Worm (Caenorhabditis elegans) whole organism, L3 larva: ENCODE data around the gene sel-8.

ENCODE experiments used
- R02D3.7 ChIP-seq: fragments of 150-350 bp; optimal IDR thresholded peaks from 2 replicates; lab custom pipeline; 2014; ENCODE audit warnings: missing biosample characterization, missing genetic modification characterization
- ZK546.5 ChIP-seq: sonication (generic microtip); optimal IDR thresholded peaks from 2 replicates; lab custom pipeline; 2017; ENCODE audit warnings: missing biosample characterization, missing genetic modification characterization
- aly-2 ChIP-seq: fragments of 150-350 bp; optimal IDR thresholded peaks from 2 replicates; lab custom pipeline; 2014; ENCODE audit warnings: missing biosample characterization, missing genetic modification characterization
- ama-1 ChIP-seq: fragments of 150-350 bp; optimal IDR thresholded peaks from 2 replicates; lab custom pipeline; 2018
- ceh-28 ChIP-seq: fragments of 150-350 bp; optimal IDR thresholded peaks from 2 replicates; lab custom pipeline; 2014; ENCODE audit warnings: missing biosample characterization, missing genetic modification reagents, missing genetic modification characterization
- ceh-82 ChIP-seq: fragments of 150-350 bp; optimal IDR thresholded peaks from 2 replicates; lab custom pipeline; 2014; ENCODE audit warnings: missing biosample characterization, missing genetic modification characterization
- ceh-9 ChIP-seq: sonication (generic microtip); optimal IDR thresholded peaks from 2 replicates; lab custom pipeline; 2018; ENCODE audit warnings: missing biosample characterization, missing genetic modification characterization
- daf-12 ChIP-seq: fragments of 150-350 bp; optimal IDR thresholded peaks from 2 replicates; lab custom pipeline; 2014; ENCODE audit warnings: missing biosample characterization, missing genetic modification reagents, missing genetic modification characterization
- elt-2 ChIP-seq: sonication (generic microtip); optimal IDR thresholded peaks from 2 replicates; lab custom pipeline; 2016; ENCODE audit warnings: missing genetic modification reagents, mild to moderate bottlenecking, missing genetic modification characterization, missing compliant biosample characterization
- elt-3 ChIP-seq, 3 experiments: fragments of 150-350 bp in 1 of 3; sonication (generic microtip) in 2 of 3; optimal IDR thresholded peaks; 2 replicates in 2 of 3; 4 replicates in 1 of 3; lab custom pipeline; 2014 to 2017; ENCODE audit warnings: missing biosample characterization in 3 of 3, missing genetic modification characterization in 3 of 3
- eor-1 ChIP-seq, 2 experiments: fragments of 150-350 bp; optimal IDR thresholded peaks; 2 replicates each; lab custom pipeline; 2014 to 2018; ENCODE audit warnings: missing biosample characterization in 2 of 2, missing genetic modification characterization in 2 of 2
- fkh-10 ChIP-seq: sonication (generic microtip); optimal IDR thresholded peaks from 2 replicates; lab custom pipeline; 2017; ENCODE audit warnings: missing biosample characterization, missing genetic modification reagents, missing genetic modification characterization
- hmg-11 ChIP-seq: sonication (generic microtip); optimal IDR thresholded peaks from 2 replicates; lab custom pipeline; 2016; ENCODE audit warnings: missing genetic modification characterization, missing compliant biosample characterization
- jun-1 ChIP-seq: fragments of 150-350 bp; optimal IDR thresholded peaks from 2 replicates; lab custom pipeline; 2014; ENCODE audit warnings: missing biosample characterization, missing genetic modification reagents, missing genetic modification characterization
- lin-15B ChIP-seq: fragments of 150-350 bp; optimal IDR thresholded peaks from 2 replicates; lab custom pipeline; 2014; ENCODE audit warnings: missing biosample characterization, missing genetic modification characterization
- lin-39 ChIP-seq: fragments of 150-350 bp; optimal IDR thresholded peaks from 2 replicates; lab custom pipeline; 2018; ENCODE audit warnings: missing biosample characterization, missing genetic modification reagents, missing genetic modification characterization
- lsy-12 ChIP-seq: sonication (generic microtip); optimal IDR thresholded peaks from 2 replicates; lab custom pipeline; 2016; ENCODE audit warnings: mild to moderate bottlenecking, missing genetic modification characterization, missing compliant biosample characterization
- nfya-1 ChIP-seq: sonication (generic microtip); optimal IDR thresholded peaks from 2 replicates; lab custom pipeline; 2017; ENCODE audit warnings: missing genetic modification characterization, mild to moderate bottlenecking, missing compliant biosample characterization, antibody characterized with exemption, moderate library complexity; ENCODE audit not compliant: insufficient read depth
- nhr-11 ChIP-seq: fragments of 150-350 bp; optimal IDR thresholded peaks from 2 replicates; lab custom pipeline; 2014; ENCODE audit warnings: missing biosample characterization, missing genetic modification characterization
- nhr-12 ChIP-seq: fragments of 150-350 bp; optimal IDR thresholded peaks from 2 replicates; lab custom pipeline; 2014; ENCODE audit warnings: missing biosample characterization, missing genetic modification characterization
- nhr-23 ChIP-seq: fragments of 150-350 bp; optimal IDR thresholded peaks from 2 replicates; lab custom pipeline; 2014; ENCODE audit warnings: missing biosample characterization, missing genetic modification reagents, missing genetic modification characterization
- nhr-25 ChIP-seq: sonication (generic microtip); optimal IDR thresholded peaks from 2 replicates; lab custom pipeline; 2017; ENCODE audit warnings: missing biosample characterization, missing genetic modification characterization
- nhr-28 ChIP-seq: fragments of 150-350 bp; optimal IDR thresholded peaks from 2 replicates; lab custom pipeline; 2014; ENCODE audit warnings: missing biosample characterization, missing genetic modification characterization
- nhr-43 ChIP-seq: sonication (generic microtip); optimal IDR thresholded peaks from 2 replicates; lab custom pipeline; 2016; ENCODE audit warnings: mild to moderate bottlenecking, missing genetic modification characterization, missing compliant biosample characterization; ENCODE audit not compliant: poor library complexity, severe bottlenecking
- nhr-67 ChIP-seq: fragments of 150-350 bp; optimal IDR thresholded peaks from 2 replicates; lab custom pipeline; 2014; ENCODE audit warnings: missing biosample characterization, missing genetic modification characterization
- nhr-76 ChIP-seq: fragments of 150-350 bp; sonication (generic microtip); optimal IDR thresholded peaks from 5 replicates; lab custom pipeline; 2014; ENCODE audit warnings: missing biosample characterization, missing genetic modification characterization
- nhr-77 ChIP-seq: fragments of 150-350 bp; optimal IDR thresholded peaks from 2 replicates; lab custom pipeline; 2014; ENCODE audit warnings: missing biosample characterization, missing genetic modification characterization
- pha-4 ChIP-seq: fragments of 150-350 bp; optimal IDR thresholded peaks from 2 replicates; lab custom pipeline; 2014; ENCODE audit warnings: missing biosample characterization, missing genetic modification reagents, missing genetic modification characterization
- pqm-1 ChIP-seq: fragments of 150-350 bp; optimal IDR thresholded peaks from 2 replicates; lab custom pipeline; 2017; ENCODE audit warnings: missing biosample characterization, missing genetic modification characterization, inconsistent platforms
- sea-2 ChIP-seq: fragments of 150-350 bp; sonication (generic microtip); optimal IDR thresholded peaks from 4 replicates; lab custom pipeline; 2014; ENCODE audit warnings: missing biosample characterization, missing genetic modification reagents, missing genetic modification characterization
- snpc-4 ChIP-seq: fragments of 150-350 bp; optimal IDR thresholded peaks from 2 replicates; lab custom pipeline; 2014; ENCODE audit warnings: missing biosample characterization, missing genetic modification characterization
- tbx-2 ChIP-seq: sonication (generic microtip); optimal IDR thresholded peaks from 2 replicates; lab custom pipeline; 2016; ENCODE audit warnings: mild to moderate bottlenecking, missing genetic modification characterization, missing compliant biosample characterization
- unc-39 ChIP-seq: sonication (generic microtip); optimal IDR thresholded peaks from 4 replicates; lab custom pipeline; 2017; ENCODE audit warnings: missing biosample characterization, missing genetic modification characterization
- unc-62 ChIP-seq: fragments of 150-350 bp; sonication (generic microtip); optimal IDR thresholded peaks from 4 replicates; lab custom pipeline; 2014; ENCODE audit warnings: missing biosample characterization, missing genetic modification reagents, missing genetic modification characterization
- zag-1 ChIP-seq: fragments of 150-350 bp; optimal IDR thresholded peaks from 2 replicates; lab custom pipeline; 2014; ENCODE audit warnings: missing biosample characterization, missing genetic modification characterization
- ztf-11 ChIP-seq: fragments of 150-350 bp; optimal IDR thresholded peaks from 2 replicates; lab custom pipeline; 2014; ENCODE audit warnings: missing biosample characterization, missing genetic modification characterization
- ztf-4 ChIP-seq: fragments of 150-350 bp; optimal IDR thresholded peaks from 2 replicates; lab custom pipeline; 2014; ENCODE audit warnings: missing biosample characterization, missing genetic modification characterization

The sel-8 gene

ce11 chrIII:3657479-3657878 lies 30.5 kb upstream of the sel-8 start, which contains the start of gene C46F11.5:
TSS of gene C46F11.5 (minus strand) at chrIII:3657606.
- no peak for TF ChIP-seq ceh-9 (tag; lab: Kevin White, UChicago)
- TF ChIP-seq elt-2 (tag; lab: Kevin White, UChicago), result no peak
- TF ChIP-seq ceh-28 (tag; lab: Kevin White, UChicago), result peak; percentile 57
- no peak for TF ChIP-seq nhr-77 (tag; lab: Kevin White, UChicago)

DNA sequence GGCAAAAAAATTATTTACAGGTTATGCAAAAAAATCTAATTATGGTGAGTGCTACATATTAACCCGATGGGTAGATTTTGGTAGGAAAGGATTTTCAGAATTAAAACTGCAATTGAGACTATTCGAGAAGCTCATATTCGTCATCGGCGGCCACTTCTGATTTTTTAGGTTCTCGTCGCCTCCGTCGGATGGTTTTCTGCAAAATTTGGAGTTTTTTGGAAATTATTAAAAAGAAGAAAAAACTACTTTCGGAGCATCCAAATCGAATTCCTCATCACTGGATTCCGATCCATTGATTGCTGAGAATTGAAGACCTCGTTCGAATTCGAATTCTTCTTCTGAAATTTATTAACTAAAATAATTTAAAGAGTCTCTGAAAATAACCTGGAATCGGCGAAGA lies 26.0 kb upstream of the sel-8 start:
- no peak for TF ChIP-seq unc-62 (GFP tag; lab: Kevin White, UChicago)
- peak; percentile 60 for TF ChIP-seq ama-1 (lab: Kevin White, UChicago)
- peak; percentile 25 for TF ChIP-seq nhr-25 (tag; lab: Kevin White, UChicago)
- TF ChIP-seq elt-2 (tag; lab: Kevin White, UChicago), result peak; percentile 14

DNA sequence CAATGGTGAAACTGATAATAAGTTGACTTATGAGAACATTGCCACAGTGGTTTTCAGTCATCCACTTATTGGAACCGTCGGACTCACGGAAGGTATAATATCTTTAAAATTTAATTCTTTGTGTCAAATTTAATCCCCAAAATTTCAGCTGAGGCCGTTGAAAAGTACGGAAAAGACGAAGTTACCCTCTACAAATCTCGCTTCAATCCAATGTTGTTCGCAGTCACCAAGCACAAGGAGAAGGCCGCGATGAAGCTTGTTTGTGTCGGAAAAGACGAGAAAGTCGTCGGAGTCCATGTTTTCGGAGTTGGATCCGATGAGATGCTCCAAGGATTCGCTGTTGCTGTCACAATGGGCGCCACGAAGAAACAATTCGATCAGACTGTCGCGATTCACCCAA lies 25.5 kb upstream of the sel-8 start:
- TF ChIP-seq nhr-12 (tag; lab: Kevin White, UChicago) (no peak), ztf-4 (tag; lab: Kevin White, UChicago) (no peak), ama-1 (lab: Kevin White, UChicago) (peak; percentile 54), pha-4 (tag; lab: Kevin White, UChicago) (no peak)

DNA sequence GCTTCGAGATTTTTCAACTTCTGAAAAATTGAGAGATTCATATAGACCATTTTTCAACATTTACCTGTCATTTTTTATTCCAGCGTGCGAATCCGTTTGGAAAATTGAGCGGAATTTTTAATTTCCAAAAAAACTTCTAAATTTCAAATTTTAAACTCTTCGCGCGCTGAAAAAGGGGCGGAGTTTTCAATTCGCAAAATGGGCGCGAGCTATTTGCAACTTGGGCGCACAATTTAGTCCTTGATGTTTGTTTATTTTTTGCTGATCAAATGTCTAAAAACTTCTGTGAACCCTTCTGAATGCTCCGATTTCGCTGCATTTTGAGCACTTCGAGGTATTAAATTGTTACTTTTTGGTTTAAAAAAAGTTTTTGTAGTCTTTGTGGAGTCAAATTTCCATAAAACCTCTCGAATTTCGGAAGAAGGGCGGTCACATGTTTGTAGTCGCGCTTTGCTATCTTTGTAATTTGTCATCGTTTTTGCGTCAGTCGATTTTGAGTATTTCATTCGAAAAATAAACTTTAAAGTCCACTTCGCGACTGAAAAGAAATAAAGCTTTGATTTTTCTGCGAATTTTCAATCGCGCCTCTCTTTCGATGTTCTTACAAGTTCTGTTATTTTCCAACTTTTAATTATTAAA lies 23.9 kb upstream of the sel-8 start, which contains the start of the genes madf-8 and gsr-1:
Gene madf-8 (minus strand): TSS at position 156 of the 639 bp plus-strand sequence.
Gene gsr-1 (plus strand): TSS at position 231 of the 639 bp plus-strand sequence.
- TF ChIP-seq aly-2 (tag; lab: Kevin White, UChicago), result no peak
- TF ChIP-seq fkh-10 (GFP tag; lab: Kevin White, UChicago), result no peak
- TF ChIP-seq elt-3 (tag; optimal IDR thresholded peaks at IDR 0.05; lab: Kevin White, UChicago), result no peak
- TF ChIP-seq nhr-28, result no peak
- peak; percentile 36 for TF ChIP-seq hmg-11 (tag; lab: Kevin White, UChicago)
- peak; percentile 65 for TF ChIP-seq nfya-1 (tag; lab: Kevin White, UChicago)
- no peak for TF ChIP-seq tbx-2 (tag; lab: Kevin White, UChicago)
- peak; percentile 1 for TF ChIP-seq nhr-25 (tag; lab: Kevin White, UChicago)
- no peak for TF ChIP-seq nhr-67 (tag; lab: Kevin White, UChicago)
- TF ChIP-seq nhr-76 (tag; lab: Kevin White, UChicago), result no peak
- no peak for TF ChIP-seq daf-12
- no peak for TF ChIP-seq nhr-43 (tag; lab: Kevin White, UChicago)
- TF ChIP-seq nhr-11 (tag; lab: Kevin White, UChicago), result no peak
- TF ChIP-seq R02D3.7, result peak; percentile 0
- TF ChIP-seq nhr-23 (tag; lab: Kevin White, UChicago), result no peak
- TF ChIP-seq pha-4 (tag; lab: Kevin White, UChicago), result peak; percentile 27
- peak; percentile 46 for TF ChIP-seq lin-15B (tag; lab: Kevin White, UChicago)
- TF ChIP-seq snpc-4 (tag; lab: Kevin White, UChicago), result no peak
- TF ChIP-seq ztf-4 (tag; lab: Kevin White, UChicago), result no peak
- no peak for TF ChIP-seq unc-39 (tag; lab: Kevin White, UChicago)
- TF ChIP-seq sea-2, result no peak
- TF ChIP-seq lin-39 (tag; lab: Kevin White, UChicago), result peak; percentile 12
- TF ChIP-seq ZK546.5 (tag; lab: Kevin White, UChicago), result no peak
- no peak for TF ChIP-seq ceh-82 (tag; lab: Kevin White, UChicago)
- peak; percentile 16 for TF ChIP-seq pqm-1 (tag; lab: Kevin White, UChicago)
- TF ChIP-seq elt-2 (tag; lab: Kevin White, UChicago), result peak; percentile 16
- TF ChIP-seq lsy-12, result no peak
- TF ChIP-seq ztf-11 (tag; lab: Kevin White, UChicago), result no peak
- no peak for TF ChIP-seq zag-1 (tag; lab: Kevin White, UChicago)
- TF ChIP-seq jun-1, result no peak
- TF ChIP-seq eor-1 (tag; optimal IDR thresholded peaks at IDR 0.05; lab: Kevin White, UChicago), result no peak
